Fruit fly (Drosophila melanogaster) whole organism, embryonic: ENCODE data around the gene Aef1.

Source experiments
- Abd-B ChIP-seq: fragments of 200-800 bp; sonication (Bioruptor generic); optimal IDR thresholded peaks from 2 replicates; lab custom pipeline; 2018; ENCODE audit warnings: missing biosample characterization, mild to moderate bottlenecking, missing genetic modification characterization, moderate library complexity
- Atf3 ChIP-seq: fragments of 200-800 bp; sonication (Bioruptor generic); optimal IDR thresholded peaks from 3 replicates; lab custom pipeline; 2016; ENCODE audit warnings: missing biosample characterization, missing genetic modification characterization
- BEAF-32 ChIP-seq: fragments of 200-800 bp; sonication (Bioruptor generic); optimal IDR thresholded peaks from 3 replicates; lab custom pipeline; 2017; ENCODE audit warnings: missing biosample characterization, missing genetic modification characterization, mild to moderate bottlenecking, moderate library complexity, missing genetic modification reagents
- C15 ChIP-seq: fragments of 200-800 bp; sonication (Bioruptor generic); IDR thresholded peaks from 3 replicates; pipeline ENCODE4 v1.3.6; 2022; ENCODE audit warnings: missing biosample characterization, missing genetic modification characterization
- CG10267 ChIP-seq: fragments of 200-800 bp; sonication (Bioruptor generic); optimal IDR thresholded peaks from 2 replicates; lab custom pipeline; 2018; ENCODE audit warnings: missing biosample characterization, mild to moderate bottlenecking, missing genetic modification characterization, moderate library complexity
- CG11723 ChIP-seq: fragments of 200-800 bp; sonication (Bioruptor generic); optimal IDR thresholded peaks from 2 replicates; lab custom pipeline; 2017; ENCODE audit warnings: missing biosample characterization, mild to moderate bottlenecking, missing genetic modification characterization
- CG12219 ChIP-seq: fragments of 200-800 bp; sonication (Bioruptor generic); optimal IDR thresholded peaks from 3 replicates; lab custom pipeline; 2018; ENCODE audit warnings: missing biosample characterization, mild to moderate bottlenecking, missing genetic modification characterization
- CG1233 ChIP-seq: fragments of 200-800 bp; sonication (Bioruptor generic); optimal IDR thresholded peaks from 4 replicates; lab custom pipeline; 2018; ENCODE audit warnings: missing biosample characterization, mild to moderate bottlenecking, missing genetic modification characterization
- CG12744 ChIP-seq: fragments of 200-800 bp; sonication (Bioruptor generic); optimal IDR thresholded peaks from 2 replicates; lab custom pipeline; 2016; ENCODE audit warnings: missing biosample characterization, missing genetic modification characterization
- CG13123 ChIP-seq: fragments of 200-800 bp; sonication (Bioruptor generic); optimal IDR thresholded peaks from 2 replicates; lab custom pipeline; 2016; ENCODE audit warnings: missing biosample characterization, missing genetic modification characterization
- CG17612 ChIP-seq: fragments of 200-800 bp; sonication (Bioruptor generic); IDR thresholded peaks from 2 replicates; pipeline ENCODE4 v1.3.6; 2022; ENCODE audit warnings: missing biosample characterization, missing genetic modification characterization
- CG17802 ChIP-seq: fragments of 200-800 bp; sonication (Bioruptor generic); optimal IDR thresholded peaks from 2 replicates; lab custom pipeline; 2018; ENCODE audit warnings: missing biosample characterization, mild to moderate bottlenecking, missing genetic modification characterization, moderate library complexity
- CG18599 ChIP-seq: fragments of 200-800 bp; sonication (Bioruptor generic); optimal IDR thresholded peaks from 3 replicates; lab custom pipeline; 2017; ENCODE audit warnings: missing biosample characterization, missing genetic modification characterization, mild to moderate bottlenecking, moderate library complexity, missing genetic modification reagents
- CG2116 ChIP-seq: fragments of 200-800 bp; sonication (Bioruptor generic); optimal IDR thresholded peaks from 3 replicates; lab custom pipeline; 2018; ENCODE audit warnings: missing biosample characterization, mild to moderate bottlenecking, missing genetic modification characterization
- CG2889 ChIP-seq: fragments of 200-800 bp; sonication (Bioruptor generic); IDR thresholded peaks from 3 replicates; pipeline ENCODE4 v1.3.6; 2022; ENCODE audit warnings: missing biosample characterization, missing genetic modification characterization
- CG30020 ChIP-seq: fragments of 200-800 bp; optimal IDR thresholded peaks from 2 replicates; lab custom pipeline; 2019; ENCODE audit warnings: missing biosample characterization, mild to moderate bottlenecking, missing genetic modification characterization, moderate library complexity
- CG3065 ChIP-seq: fragments of 200-800 bp; sonication (Bioruptor generic); optimal IDR thresholded peaks from 2 replicates; lab custom pipeline; 2016; ENCODE audit warnings: missing biosample characterization, missing genetic modification characterization
- CG33213 ChIP-seq: fragments of 200-800 bp; sonication (Bioruptor generic); optimal IDR thresholded peaks from 3 replicates; lab custom pipeline; 2016; ENCODE audit warnings: missing biosample characterization, missing genetic modification characterization
- CG42726 ChIP-seq: fragments of 200-800 bp; sonication (Bioruptor generic); IDR thresholded peaks from 2 replicates; pipeline ENCODE4 v1.3.6; 2022; ENCODE audit warnings: missing biosample characterization, missing genetic modification characterization; ENCODE audit not compliant: partially characterized antibody
- CG4424 ChIP-seq: fragments of 200-800 bp; sonication (Bioruptor generic); optimal IDR thresholded peaks from 3 replicates; lab custom pipeline; 2016; ENCODE audit warnings: missing biosample characterization, missing genetic modification characterization
- CG4730 ChIP-seq: fragments of 200-800 bp; sonication (Bioruptor generic); IDR thresholded peaks from 2 replicates; pipeline ENCODE4 v1.3.6; 2022; ENCODE audit warnings: missing biosample characterization, missing genetic modification characterization
- CG6654 ChIP-seq: fragments of 200-800 bp; sonication (Bioruptor generic); optimal IDR thresholded peaks from 2 replicates; lab custom pipeline; 2017; ENCODE audit warnings: missing biosample characterization, mild to moderate bottlenecking, missing genetic modification characterization
- Camta ChIP-seq: fragments of 200-800 bp; sonication (Bioruptor generic); optimal IDR thresholded peaks from 2 replicates; lab custom pipeline; 2016; ENCODE audit warnings: missing biosample characterization, missing genetic modification characterization
- Chrac-16 ChIP-seq: fragments of 200-800 bp; sonication (Bioruptor generic); optimal IDR thresholded peaks from 3 replicates; lab custom pipeline; 2016; ENCODE audit warnings: missing biosample characterization, missing genetic modification characterization
- CoRest ChIP-seq: fragments of 200-800 bp; sonication (Bioruptor generic); optimal IDR thresholded peaks from 3 replicates; lab custom pipeline; 2018; ENCODE audit warnings: missing biosample characterization, mild to moderate bottlenecking, missing genetic modification characterization, moderate library complexity
- D ChIP-seq, 2 experiments: fragments of 200-800 bp in 1 of 2; fragments of >200 bp in 1 of 2; sonication (Bioruptor generic) in 1 of 2; optimal IDR thresholded peaks; 2 replicates in 1 of 2; 3 replicates in 1 of 2; lab custom pipeline; 2017; ENCODE audit warnings: mild to moderate bottlenecking in 1 of 2, missing biosample characterization in 1 of 2, missing genetic modification characterization in 1 of 2, missing genetic modification reagents in 1 of 2
- D19B ChIP-seq: fragments of 200-800 bp; sonication (Bioruptor generic); optimal IDR thresholded peaks from 2 replicates; lab custom pipeline; 2017; ENCODE audit warnings: missing biosample characterization, mild to moderate bottlenecking, missing genetic modification characterization
- Dfd ChIP-seq, 2 experiments: fragments of >200 bp; optimal IDR thresholded peaks; 2 replicates each; lab custom pipeline; 2017; ENCODE audit warnings: missing biosample characterization in 2 of 2, missing genetic modification characterization in 2 of 2
- Dip2 ChIP-seq: fragments of 200-800 bp; sonication (Bioruptor generic); IDR thresholded peaks from 2 replicates; pipeline ENCODE4 v1.3.6; 2022; ENCODE audit warnings: missing biosample characterization, missing genetic modification characterization
- Doc3 ChIP-seq: fragments of 200-800 bp; sonication (Bioruptor generic); IDR thresholded peaks from 3 replicates; pipeline ENCODE4 v1.3.6; 2022; ENCODE audit warnings: missing biosample characterization, missing genetic modification characterization; ENCODE audit not compliant: partially characterized antibody
- Hmr ChIP-seq: fragments of 200-800 bp; sonication (Bioruptor generic); optimal IDR thresholded peaks from 3 replicates; lab custom pipeline; 2017; ENCODE audit warnings: mild to moderate bottlenecking, missing biosample characterization, missing genetic modification reagents, missing genetic modification characterization
- Scr ChIP-seq: fragments of 200-800 bp; sonication (Bioruptor generic); IDR thresholded peaks from 2 replicates; pipeline ENCODE4 v1.3.6; 2022; ENCODE audit warnings: missing biosample characterization, missing genetic modification characterization; ENCODE audit not compliant: partially characterized antibody
- Stat92E ChIP-seq, 3 experiments: fragments of >200 bp in 2 of 3; fragments of 200-800 bp in 1 of 3; sonication (Bioruptor generic) in 1 of 3; optimal IDR thresholded peaks; 2 replicates each; lab custom pipeline; 2017 to 2019; ENCODE audit warnings: missing biosample characterization in 3 of 3, missing genetic modification characterization in 3 of 3, mild to moderate bottlenecking in 1 of 3, moderate library complexity in 1 of 3
- TFAM ChIP-seq: fragments of 200-800 bp; sonication (Bioruptor generic); optimal IDR thresholded peaks from 2 replicates; lab custom pipeline; 2017; ENCODE audit warnings: missing biosample characterization, missing genetic modification characterization, inconsistent platforms
- al ChIP-seq: fragments of 200-800 bp; sonication (Bioruptor generic); IDR thresholded peaks from 2 replicates; pipeline ENCODE4 v1.3.6; 2022; ENCODE audit warnings: missing biosample characterization, missing genetic modification characterization
- ash1 ChIP-seq: fragments of 200-800 bp; sonication (Bioruptor generic); optimal IDR thresholded peaks from 2 replicates; lab custom pipeline; 2018; ENCODE audit warnings: missing biosample characterization, mild to moderate bottlenecking, missing genetic modification characterization
- bcd ChIP-seq: fragments of 200-800 bp; sonication (Bioruptor generic); optimal IDR thresholded peaks from 2 replicates; lab custom pipeline; 2017; ENCODE audit warnings: missing biosample characterization, mild to moderate bottlenecking, missing genetic modification characterization
- bigmax ChIP-seq: fragments of 200-800 bp; sonication (Bioruptor generic); optimal IDR thresholded peaks from 2 replicates; lab custom pipeline; 2018; ENCODE audit warnings: missing biosample characterization, mild to moderate bottlenecking, missing genetic modification characterization
- cato ChIP-seq: fragments of 200-800 bp; sonication (Bioruptor generic); optimal IDR thresholded peaks from 2 replicates; lab custom pipeline; 2016; ENCODE audit warnings: missing biosample characterization, missing genetic modification characterization, borderline replicate concordance
- dan ChIP-seq: fragments of 200-800 bp; sonication (Bioruptor generic); IDR thresholded peaks from 2 replicates; pipeline ENCODE4 v1.3.6; 2022; ENCODE audit warnings: missing biosample characterization, missing genetic modification characterization
- gce ChIP-seq: fragments of 200-800 bp; sonication (Bioruptor generic); IDR thresholded peaks from 3 replicates; pipeline ENCODE4 v1.3.6; 2022; ENCODE audit warnings: missing biosample characterization, missing genetic modification characterization
- jing ChIP-seq: fragments of 200-800 bp; sonication (Bioruptor generic); optimal IDR thresholded peaks from 2 replicates; lab custom pipeline; 2018; ENCODE audit warnings: missing biosample characterization, mild to moderate bottlenecking, missing genetic modification characterization
- lmd ChIP-seq: fragments of 200-800 bp; sonication (Bioruptor generic); IDR thresholded peaks from 2 replicates; pipeline ENCODE4 v1.3.6; 2022; ENCODE audit warnings: missing biosample characterization, missing genetic modification characterization
- lola ChIP-seq, 3 experiments: fragments of >200 bp in 2 of 3; fragments of 200-800 bp in 1 of 3; sonication (Bioruptor generic) in 1 of 3; optimal IDR thresholded peaks; 2 replicates each; lab custom pipeline; 2017 to 2019; ENCODE audit warnings: missing biosample characterization in 3 of 3, missing genetic modification characterization in 3 of 3, mild to moderate bottlenecking in 1 of 3, moderate library complexity in 1 of 3
- mam ChIP-seq: fragments of 200-800 bp; sonication (Bioruptor generic); optimal IDR thresholded peaks from 3 replicates; lab custom pipeline; 2016; ENCODE audit warnings: missing biosample characterization, missing genetic modification characterization
- nerfin-2 ChIP-seq: fragments of 200-800 bp; sonication (Bioruptor generic); IDR thresholded peaks from 2 replicates; pipeline ENCODE4 v1.3.6; 2022; ENCODE audit warnings: missing biosample characterization, missing genetic modification characterization; ENCODE audit not compliant: partially characterized antibody
- oc ChIP-seq: fragments of 200-800 bp; sonication (Bioruptor generic); optimal IDR thresholded peaks from 2 replicates; lab custom pipeline; 2018; ENCODE audit warnings: missing biosample characterization, mild to moderate bottlenecking, missing genetic modification characterization, moderate library complexity
- prd ChIP-seq, 3 experiments: fragments of >200 bp in 2 of 3; fragments of 200-800 bp in 1 of 3; sonication (Bioruptor generic) in 1 of 3; optimal IDR thresholded peaks in 2 of 3; IDR thresholded peaks in 1 of 3; 2 replicates in 2 of 3; 3 replicates in 1 of 3; pipeline versions ENCODE4 v1.3.6 to Lab custom; 2017 to 2022; ENCODE audit warnings: missing biosample characterization in 1 of 3, missing genetic modification characterization in 1 of 3
- pum ChIP-seq: fragments of 200-800 bp; sonication (Bioruptor generic); optimal IDR thresholded peaks from 2 replicates; lab custom pipeline; 2016; ENCODE audit warnings: missing biosample characterization, missing genetic modification characterization

Aef1 gene

dm6 chr3L:21462860-21463259 lies 29.6 kb downstream of the Aef1 start (continued):
- TF ChIP-seq Dfd (GFP tag; optimal IDR thresholded peaks at IDR 0.05; lab: Kevin White, UChicago) (no peak), al (GFP tag; lab: Robert Waterston, UW) (no peak), gce (GFP tag; lab: Robert Waterston, UW) (no peak), Doc3 (GFP tag; lab: Robert Waterston, UW) (no peak), CG17802 (tag; lab: Kevin White, UChicago) (no peak), CoRest (tag; lab: Kevin White, UChicago) (peak; percentile 22), Hmr (no peak), lola (GFP tag; optimal IDR thresholded peaks at IDR 0.05; lab: Kevin White, UChicago) (peak in 1 of 3 experiments; percentile 75), Atf3 (no peak), CG10267 (peak; percentile 16), jing (GFP tag; lab: Kevin White, UChicago) (no peak), CG12744 (no peak), mam (no peak), Scr (GFP tag; lab: Robert Waterston, UW) (no peak), Stat92E (GFP tag; optimal IDR thresholded peaks at IDR 0.05; lab: Kevin White, UChicago) (no peak), CG42726 (GFP tag; lab: Robert Waterston, UW) (no peak), BEAF-32 (GFP tag; lab: Kevin White, UChicago) (no peak), cato (GFP tag; lab: Kevin White, UChicago) (peak; percentile 27), TFAM (no peak), prd (optimal IDR thresholded peaks at IDR 0.05; lab: Kevin White, UChicago) (no peak), prd (GFP tag; IDR thresholded peaks at IDR 0.05; lab: Robert Waterston, UW) (peak; percentile 28; the same call in 1 of the 3 replicates), CG3065 (GFP tag; lab: Kevin White, UChicago) (no peak), D (optimal IDR thresholded peaks at IDR 0.05; lab: Kevin White, UChicago) (no peak), D (GFP tag; optimal IDR thresholded peaks at IDR 0.05; lab: Kevin White, UChicago) (peak; percentile 59), nerfin-2 (GFP tag; lab: Robert Waterston, UW) (no peak), CG30020 (tag; lab: Kevin White, UChicago) (no peak), Dip2 (GFP tag; lab: Robert Waterston, UW) (no peak), CG11723 (GFP tag; lab: Kevin White, UChicago) (peak; percentile 7), CG6654 (GFP tag; lab: Kevin White, UChicago) (no peak), pum (no peak), bcd (no peak), Abd-B (GFP tag; lab: Kevin White, UChicago) (no peak), lmd (GFP tag; lab: Robert Waterston, UW) (no peak), CG13123 (GFP tag; lab: Kevin White, UChicago) (no peak), ash1 (no peak), CG2889 (GFP tag; lab: Robert Waterston, UW) (no peak), CG2116 (GFP tag; lab: Kevin White, UChicago) (no peak), CG17612 (GFP tag; lab: Robert Waterston, UW) (no peak), CG1233 (GFP tag; lab: Kevin White, UChicago) (peak; percentile 2), dan (no peak), CG33213 (GFP tag; lab: Kevin White, UChicago) (no peak), oc (no peak), Chrac-16 (GFP tag; lab: Kevin White, UChicago) (no peak), CG4730 (GFP tag; lab: Robert Waterston, UW) (no peak), CG4424 (GFP tag; lab: Kevin White, UChicago) (peak; percentile 20), Camta (GFP tag; lab: Kevin White, UChicago) (no peak), bigmax (GFP tag; lab: Kevin White, UChicago) (no peak), C15 (GFP tag; lab: Robert Waterston, UW) (no peak), D19B (GFP tag; lab: Kevin White, UChicago) (no peak), CG12219 (no peak), CG18599 (GFP tag; lab: Kevin White, UChicago) (no peak)
